Worm (Caenorhabditis elegans) whole organism, early embryonic: Measurements from ENCODE around the gene ins-6.

Source experiments
- B0310.2 ChIP-seq: sonication (generic microtip); optimal IDR thresholded peaks from 2 replicates; lab custom pipeline; 2016; ENCODE audit warnings: mild to moderate bottlenecking, missing genetic modification characterization, missing compliant biosample characterization
- aly-1 ChIP-seq: sonication (generic microtip); optimal IDR thresholded peaks from 2 replicates; lab custom pipeline; 2016; ENCODE audit warnings: missing genetic modification characterization, missing compliant biosample characterization
- ama-1 ChIP-seq: fragments of 150-350 bp; optimal IDR thresholded peaks from 2 replicates; lab custom pipeline; 2014
- ceh-13 ChIP-seq: fragments of 200-800 bp; sonication (Bioruptor generic); optimal IDR thresholded peaks from 2 replicates; lab custom pipeline; 2018; ENCODE audit warnings: mild to moderate bottlenecking, missing genetic modification characterization, missing compliant biosample characterization
- flt-1 ChIP-seq: fragments of 200-800 bp; sonication (Bioruptor generic); IDR thresholded peaks from 2 replicates; pipeline ENCODE4 v1.3.6; 2022; ENCODE audit warnings: missing genetic modification characterization, missing compliant biosample characterization
- hmbx-1 ChIP-seq: sonication (generic microtip); optimal IDR thresholded peaks from 2 replicates; lab custom pipeline; 2016; ENCODE audit warnings: mild to moderate bottlenecking, missing genetic modification characterization, missing compliant biosample characterization
- hmg-4 ChIP-seq: fragments of 200-800 bp; sonication (Bioruptor generic); optimal IDR thresholded peaks from 2 replicates; lab custom pipeline; 2018; ENCODE audit warnings: mild to moderate bottlenecking, missing genetic modification characterization, missing compliant biosample characterization
- hnd-1 ChIP-seq: sonication (generic microtip); optimal IDR thresholded peaks from 2 replicates; lab custom pipeline; 2016; ENCODE audit warnings: missing genetic modification characterization, missing compliant biosample characterization
- sea-1 ChIP-seq: fragments of 200-800 bp; sonication (Bioruptor generic); conservative IDR thresholded peaks from 2 replicates; pipeline ENCODE4 v1.3.6; 2022; ENCODE audit warnings: missing genetic modification characterization, missing compliant biosample characterization

ce11 chrII:5974878-5975277, 25.4 kb upstream of the ins-6 start, which contains the start of gene B0034.5:
- TF ChIP-seq B0310.2 (no peak), aly-1 (tag; lab: Kevin White, UChicago) (no peak), flt-1 (GFP tag; lab: Robert Waterston, UW) (no peak), hmg-4 (no peak), ama-1 (lab: Kevin White, UChicago) (no peak), sea-1 (GFP tag; lab: Robert Waterston, UW) (no peak), hnd-1 (tag; lab: Kevin White, UChicago) (no peak), ceh-13 (no peak), hmbx-1 (tag; lab: Kevin White, UChicago) (no peak)
